Worm (Caenorhabditis elegans) whole organism, L2 larva: ENCODE results near the gene hsp-1.
"Not testable (repeated sequence)": the region's sequence is repeated elsewhere in the genome, so short reads cannot be mapped to it uniquely, and the experiment has no call there.

ENCODE experiments used
- R02D3.7 ChIP-seq: fragments of 150-350 bp; optimal IDR thresholded peaks from 2 replicates; lab custom pipeline; 2014; ENCODE audit warnings: missing biosample characterization, missing genetic modification characterization
- alr-1 ChIP-seq: fragments of 150-350 bp; optimal IDR thresholded peaks from 2 replicates; lab custom pipeline; 2014; ENCODE audit warnings: missing biosample characterization, missing genetic modification characterization
- ama-1 ChIP-seq: fragments of 150-350 bp; optimal IDR thresholded peaks from 2 replicates; lab custom pipeline; 2018; ENCODE audit warnings: inconsistent platforms
- ceh-82 ChIP-seq: fragments of 150-350 bp; optimal IDR thresholded peaks from 2 replicates; lab custom pipeline; 2014; ENCODE audit warnings: missing biosample characterization, missing genetic modification characterization
- egl-27 ChIP-seq: sonication (generic microtip); optimal IDR thresholded peaks from 3 replicates; lab custom pipeline; 2017; ENCODE audit warnings: missing biosample characterization, missing genetic modification reagents, missing genetic modification characterization
- elt-3 ChIP-seq: sonication (generic microtip); optimal IDR thresholded peaks from 2 replicates; lab custom pipeline; 2017; ENCODE audit warnings: missing biosample characterization, missing genetic modification characterization
- lin-13 ChIP-seq: fragments of 150-350 bp; optimal IDR thresholded peaks from 2 replicates; lab custom pipeline; 2014; ENCODE audit warnings: missing biosample characterization, missing genetic modification reagents, missing genetic modification characterization
- nhr-237 ChIP-seq: fragments of 150-350 bp; optimal IDR thresholded peaks from 2 replicates; lab custom pipeline; 2014; ENCODE audit warnings: missing biosample characterization, missing genetic modification characterization
- sem-4 ChIP-seq: fragments of 150-350 bp; optimal IDR thresholded peaks from 2 replicates; lab custom pipeline; 2014; ENCODE audit warnings: missing biosample characterization, missing genetic modification reagents, missing genetic modification characterization
- unc-39 ChIP-seq: fragments of 150-350 bp; optimal IDR thresholded peaks from 2 replicates; lab custom pipeline; 2014; ENCODE audit warnings: missing biosample characterization, missing genetic modification characterization
- ztf-11 ChIP-seq: sonication (generic microtip); optimal IDR thresholded peaks from 2 replicates; lab custom pipeline; 2017; ENCODE audit warnings: missing biosample characterization, missing genetic modification characterization

- not testable (repeated sequence) for TF ChIP-seq lin-13; elt-3 (tag; lab: Kevin White, UChicago); unc-39; ztf-11 (tag; lab: Kevin White, UChicago); ama-1 (lab: Kevin White, UChicago); egl-27 (tag; lab: Kevin White, UChicago); nhr-237 (tag; lab: Kevin White, UChicago); alr-1 (tag; lab: Kevin White, UChicago); ceh-82; sem-4 (tag; lab: Kevin White, UChicago); R02D3.7
These were observed 28.5 kb downstream of the hsp-1 start, which contains the start of gene T28F3.8 for ce11 chrIV:17307223-17307622.
